In genomic region chrII:3108101-3108500, ce11 we compare ENCODE assay signal across 5 worm cellular contexts.
TF ChIP-seq lines count a peak whose summit lies in the region.

No protein-coding gene starts in this region.

TF ChIP-seq in whole organism, L4 larva, 104 proteins besides CTCF, POLR2A, EP300 and RAD21:
- TF ChIP-seq set-16 (GFP tag; IDR thresholded peaks at IDR 0.05; lab: Robert Waterston, UW) (peak; percentile 94), egl-43 (GFP tag; IDR thresholded peaks at IDR 0.05; lab: Robert Waterston, UW) (0 out of 2 replicates have a peak, but pooled peaks have one; percentile 16), ztf-7 (tag; optimal IDR thresholded peaks at IDR 0.05; lab: Kevin White, UChicago) (no peak), F26F4.8 (GFP tag; conservative IDR thresholded peaks at IDR 0.05; lab: Robert Waterston, UW) (peak; percentile 55; the same call in 1 of the 2 replicates)

TF ChIP-seq in whole organism, late embryonic, 69 proteins besides CTCF, POLR2A, EP300 and RAD21:
- TF ChIP-seq pros-1 (tag; optimal IDR thresholded peaks at IDR 0.05; lab: Kevin White, UChicago): no peak
- TF ChIP-seq hlh-6 (tag; optimal IDR thresholded peaks at IDR 0.05; lab: Kevin White, UChicago): peak; percentile 34
- TF ChIP-seq mec-3 (tag; optimal IDR thresholded peaks at IDR 0.05; lab: Kevin White, UChicago; ENCODE audit: borderline replicate concordance): no peak
- TF ChIP-seq F13H6.1 (tag; optimal IDR thresholded peaks at IDR 0.05; lab: Kevin White, UChicago): no peak
- TF ChIP-seq sox-4 (tag; optimal IDR thresholded peaks at IDR 0.05; lab: Kevin White, UChicago): no peak
- TF ChIP-seq pag-3 (tag; optimal IDR thresholded peaks at IDR 0.05; lab: Kevin White, UChicago; ENCODE audit: borderline replicate concordance): no peak
- no peak for TF ChIP-seq ceh-48 (tag; optimal IDR thresholded peaks at IDR 0.05; lab: Kevin White, UChicago)
- no peak for TF ChIP-seq ceh-19 (GFP tag; optimal IDR thresholded peaks at IDR 0.05; lab: Kevin White, UChicago)

TF ChIP-seq in whole organism, midembryonic, 9 proteins besides CTCF, POLR2A, EP300 and RAD21:
- TF ChIP-seq tab-1 (GFP tag; IDR thresholded peaks at IDR 0.05; lab: Robert Waterston, UW) (0 out of 2 replicates have a peak, but pooled peaks have one; percentile 47), ztf-29 (GFP tag; IDR thresholded peaks at IDR 0.05; lab: Robert Waterston, UW) (no peak)

TF ChIP-seq in whole organism, mixed stage, embryonic, 35 proteins besides CTCF, POLR2A, EP300 and RAD21:
- TF ChIP-seq ceh-83 (GFP tag; optimal IDR thresholded peaks at IDR 0.05; lab: Kevin White, UChicago) (peak; percentile 43), ztf-11 (tag; optimal IDR thresholded peaks at IDR 0.05; lab: Kevin White, UChicago) (no peak)

TF ChIP-seq in whole organism, young adult, 124 proteins besides CTCF, POLR2A, EP300 and RAD21:
- TF ChIP-seq mes-4 (tag; optimal IDR thresholded peaks at IDR 0.05; lab: Kevin White, UChicago) (no peak), rec-8 (tag; optimal IDR thresholded peaks at IDR 0.05; lab: Kevin White, UChicago) (no peak), egl-18 (GFP tag; IDR thresholded peaks at IDR 0.05; lab: Robert Waterston, UW) (no peak), zim-3 (tag; optimal IDR thresholded peaks at IDR 0.05; lab: Kevin White, UChicago) (no peak), ztf-18 (tag; optimal IDR thresholded peaks at IDR 0.05; lab: Kevin White, UChicago) (no peak), bed-1 (GFP tag; IDR thresholded peaks at IDR 0.05; lab: Robert Waterston, UW) (no peak), B0019.2 (GFP tag; conservative IDR thresholded peaks at IDR 0.05; lab: Robert Waterston, UW) (no peak), unc-62 (GFP tag; optimal IDR thresholded peaks at IDR 0.05; lab: Kevin White, UChicago) (no peak), hlh-12 (tag; optimal IDR thresholded peaks at IDR 0.05; lab: Kevin White, UChicago) (no peak), pha-4 (tag; optimal IDR thresholded peaks at IDR 0.05; lab: Kevin White, UChicago) (no peak), lin-26 (GFP tag; IDR thresholded peaks at IDR 0.05; lab: Robert Waterston, UW) (no peak), ekl-4 (GFP tag; IDR thresholded peaks at IDR 0.05; lab: Robert Waterston, UW) (no peak), tbp1 (GFP tag; optimal IDR thresholded peaks at IDR 0.05; lab: Kevin White, UChicago) (no peak), zfh-2 (GFP tag; conservative IDR thresholded peaks at IDR 0.05; lab: Robert Waterston, UW) (peak; percentile 93), snpc-1.1 (tag; optimal IDR thresholded peaks at IDR 0.05; lab: Kevin White, UChicago; ENCODE audit: insufficient read depth) (peak; percentile 59), chd-7 (tag; optimal IDR thresholded peaks at IDR 0.05; lab: Kevin White, UChicago) (peak; percentile 7), lir-1 (GFP tag; conservative IDR thresholded peaks at IDR 0.05; lab: Robert Waterston, UW) (no peak), bed-2 (GFP tag; IDR thresholded peaks at IDR 0.05; lab: Robert Waterston, UW) (no peak), B0336.3 (GFP tag; IDR thresholded peaks at IDR 0.05; lab: Robert Waterston, UW) (no peak), snpc-4 (GFP tag; optimal IDR thresholded peaks at IDR 0.05; lab: Kevin White, UChicago) (no peak), snpc-4 (tag; optimal IDR thresholded peaks at IDR 0.05; lab: Kevin White, UChicago) (peak in 3 of 4 experiments; percentile 51 to 81 (median 58)), attf-5 (GFP tag; optimal IDR thresholded peaks at IDR 0.05; lab: Kevin White, UChicago) (no peak), gei-17 (GFP tag; optimal IDR thresholded peaks at IDR 0.05; lab: Kevin White, UChicago) (no peak), Y53G8AR.9 (GFP tag; conservative IDR thresholded peaks at IDR 0.05; lab: Robert Waterston, UW) (no peak), mcd-1 (GFP tag; IDR thresholded peaks at IDR 0.05; lab: Robert Waterston, UW) (no peak), hsf-1 (GFP tag; IDR thresholded peaks at IDR 0.05; lab: Robert Waterston, UW) (no peak), ZK185.1 (tag; optimal IDR thresholded peaks at IDR 0.05; lab: Kevin White, UChicago; ENCODE audit: poor library complexity, severe bottlenecking) (no peak), egrh-3 (GFP tag; IDR thresholded peaks at IDR 0.05; lab: Robert Waterston, UW) (peak; percentile 84), madf-8 (GFP tag; conservative IDR thresholded peaks at IDR 0.05; lab: Robert Waterston, UW) (no peak), lag-1 (GFP tag; IDR thresholded peaks at IDR 0.05; lab: Robert Waterston, UW) (no peak), cebp-1 (GFP tag; IDR thresholded peaks at IDR 0.05; lab: Robert Waterston, UW) (no peak), cebp-1 (tag; optimal IDR thresholded peaks at IDR 0.05; lab: Kevin White, UChicago) (no peak), rcor-1 (GFP tag; IDR thresholded peaks at IDR 0.05; lab: Robert Waterston, UW) (no peak), madf-6 (GFP tag; IDR thresholded peaks at IDR 0.05; lab: Robert Waterston, UW) (no peak), ztf-26 (tag; optimal IDR thresholded peaks at IDR 0.05; lab: Kevin White, UChicago) (no peak), F57C9.4 (tag; optimal IDR thresholded peaks at IDR 0.05; lab: Kevin White, UChicago) (no peak)

Comparison
In these comparisons a context has a peak if more than half of its experiments do, and no peak if none do; other contexts are left out.
1. Of the 7 proteins assayed by ChIP-seq in both whole organism, young adult and whole organism, L4 larva: peak only in whole organism, young adult: snpc-4; only in whole organism, L4 larva: none; in both: none; in neither: 6.